Fruit fly (Drosophila melanogaster) whole organism, embryonic: ENCODE results near the gene Muc18B.

Experiments
- Aef1 ChIP-seq: fragments of 200-800 bp; sonication (Bioruptor generic); IDR thresholded peaks from 3 replicates; pipeline ENCODE4 v1.3.6; 2022; ENCODE audit warnings: missing biosample characterization, missing genetic modification characterization
- B-H1 ChIP-seq: fragments of 200-800 bp; sonication (Bioruptor generic); IDR thresholded peaks from 3 replicates; pipeline ENCODE4 v1.3.6; 2022; ENCODE audit warnings: missing biosample characterization, missing genetic modification characterization
- BtbVII ChIP-seq: fragments of 200-800 bp; sonication (Bioruptor generic); optimal IDR thresholded peaks from 3 replicates; lab custom pipeline; 2017; ENCODE audit warnings: missing biosample characterization, mild to moderate bottlenecking, missing genetic modification characterization
- CG11695 ChIP-seq: fragments of 200-800 bp; sonication (Bioruptor generic); IDR thresholded peaks from 3 replicates; pipeline ENCODE4 v1.3.6; 2022; ENCODE audit warnings: missing biosample characterization, missing genetic modification characterization
- CG12236 ChIP-seq: fragments of 200-800 bp; sonication (Bioruptor generic); optimal IDR thresholded peaks from 2 replicates; lab custom pipeline; 2016; ENCODE audit warnings: missing biosample characterization, missing genetic modification characterization
- CG13287 ChIP-seq: fragments of 200-800 bp; sonication (Bioruptor generic); IDR thresholded peaks from 2 replicates; pipeline ENCODE4 v1.3.6; 2022; ENCODE audit warnings: missing biosample characterization, missing genetic modification characterization; ENCODE audit not compliant: partially characterized antibody
- CG15601 ChIP-seq: fragments of 200-800 bp; sonication (Bioruptor generic); optimal IDR thresholded peaks from 3 replicates; lab custom pipeline; 2019; ENCODE audit warnings: missing biosample characterization, mild to moderate bottlenecking, missing genetic modification characterization, moderate library complexity
- CG15696 ChIP-seq: fragments of 200-800 bp; sonication (Bioruptor generic); optimal IDR thresholded peaks from 2 replicates; lab custom pipeline; 2019; ENCODE audit warnings: missing biosample characterization, mild to moderate bottlenecking, missing genetic modification characterization, moderate library complexity
- CG16779 ChIP-seq: fragments of 200-800 bp; sonication (Bioruptor generic); IDR thresholded peaks from 2 replicates; pipeline ENCODE4 v1.3.6; 2022; ENCODE audit warnings: missing biosample characterization, missing genetic modification characterization
- CG17829 ChIP-seq: fragments of 200-800 bp; optimal IDR thresholded peaks from 2 replicates; lab custom pipeline; 2019; ENCODE audit warnings: missing biosample characterization, mild to moderate bottlenecking, missing genetic modification characterization, moderate library complexity
- CG18011 ChIP-seq: fragments of 200-800 bp; sonication (Bioruptor generic); optimal IDR thresholded peaks from 2 replicates; lab custom pipeline; 2017; ENCODE audit warnings: missing biosample characterization, missing genetic modification characterization, mild to moderate bottlenecking, moderate library complexity, missing genotype
- CG18619 ChIP-seq: fragments of 200-800 bp; sonication (Bioruptor generic); optimal IDR thresholded peaks from 3 replicates; lab custom pipeline; 2017; ENCODE audit warnings: missing biosample characterization, mild to moderate bottlenecking, missing genetic modification characterization
- CG18764 ChIP-seq: fragments of 200-800 bp; sonication (Bioruptor generic); optimal IDR thresholded peaks from 3 replicates; lab custom pipeline; 2016; ENCODE audit warnings: missing biosample characterization, missing genetic modification characterization
- CG2875 ChIP-seq: fragments of 200-800 bp; sonication (Bioruptor generic); optimal IDR thresholded peaks from 2 replicates; lab custom pipeline; 2017; ENCODE audit warnings: missing biosample characterization, mild to moderate bottlenecking, missing genetic modification characterization, missing genetic modification reagents
- CG31388 ChIP-seq: fragments of 200-800 bp; sonication (Bioruptor generic); optimal IDR thresholded peaks from 2 replicates; lab custom pipeline; 2016; ENCODE audit warnings: missing biosample characterization, missing genetic modification characterization
- CG3281 ChIP-seq: fragments of 200-800 bp; sonication (Bioruptor generic); optimal IDR thresholded peaks from 3 replicates; lab custom pipeline; 2017; ENCODE audit warnings: missing biosample characterization, mild to moderate bottlenecking, missing genetic modification characterization
- CG3995 ChIP-seq: fragments of 200-800 bp; sonication (Bioruptor generic); optimal IDR thresholded peaks from 3 replicates; lab custom pipeline; 2016; ENCODE audit warnings: missing biosample characterization, missing genetic modification characterization
- CG7271 ChIP-seq: fragments of 200-800 bp; sonication (Bioruptor generic); optimal IDR thresholded peaks from 2 replicates; lab custom pipeline; 2018; ENCODE audit warnings: missing biosample characterization, mild to moderate bottlenecking, missing genetic modification characterization, moderate library complexity
- CoRest ChIP-seq: fragments of 200-800 bp; sonication (Bioruptor generic); optimal IDR thresholded peaks from 3 replicates; lab custom pipeline; 2018; ENCODE audit warnings: missing biosample characterization, mild to moderate bottlenecking, missing genetic modification characterization, moderate library complexity
- CrebB ChIP-seq: fragments of 200-800 bp; sonication (Bioruptor generic); optimal IDR thresholded peaks from 3 replicates; lab custom pipeline; 2018; ENCODE audit warnings: missing biosample characterization, mild to moderate bottlenecking, missing genetic modification characterization
- Dbx ChIP-seq: fragments of 200-800 bp; sonication (Bioruptor generic); IDR thresholded peaks from 3 replicates; pipeline ENCODE4 v1.3.6; 2022; ENCODE audit warnings: missing biosample characterization, missing genetic modification characterization
- Eip74EF ChIP-seq, 2 experiments: fragments of 200-800 bp in 1 of 2; fragments of >200 bp in 1 of 2; sonication (Bioruptor generic) in 1 of 2; optimal IDR thresholded peaks; 2 replicates each; lab custom pipeline; 2017 to 2019; ENCODE audit warnings: missing biosample characterization in 2 of 2, missing genetic modification characterization in 2 of 2, mild to moderate bottlenecking in 1 of 2, moderate library complexity in 1 of 2
- Elba2 ChIP-seq: fragments of 200-800 bp; sonication (Bioruptor generic); optimal IDR thresholded peaks from 3 replicates; lab custom pipeline; 2016; ENCODE audit warnings: missing biosample characterization, missing genetic modification characterization
- HLH54F ChIP-seq: fragments of 200-800 bp; sonication (Bioruptor generic); optimal IDR thresholded peaks from 3 replicates; lab custom pipeline; 2016; ENCODE audit warnings: missing biosample characterization, missing genetic modification characterization
- Hr3 ChIP-seq: fragments of 200-800 bp; sonication (Bioruptor generic); optimal IDR thresholded peaks from 3 replicates; lab custom pipeline; 2016; ENCODE audit warnings: missing biosample characterization, missing genetic modification characterization
- Hr39 ChIP-seq: fragments of >200 bp; optimal IDR thresholded peaks from 2 replicates; lab custom pipeline; 2017
- Hsf ChIP-seq: fragments of 200-800 bp; sonication (Bioruptor generic); optimal IDR thresholded peaks from 3 replicates; lab custom pipeline; 2016; ENCODE audit warnings: missing biosample characterization, missing genetic modification characterization
- Pdp1 ChIP-seq, 2 experiments: fragments of 200-800 bp; sonication (Bioruptor generic); optimal IDR thresholded peaks; 3 replicates each; lab custom pipeline; 2016; ENCODE audit warnings: missing biosample characterization in 2 of 2, missing genetic modification characterization in 2 of 2, mild to moderate bottlenecking in 1 of 2, moderate library complexity in 1 of 2
- TFAM ChIP-seq: fragments of 200-800 bp; sonication (Bioruptor generic); optimal IDR thresholded peaks from 2 replicates; lab custom pipeline; 2017; ENCODE audit warnings: missing biosample characterization, missing genetic modification characterization, inconsistent platforms
- aop ChIP-seq: fragments of 200-800 bp; sonication (Bioruptor generic); IDR thresholded peaks from 2 replicates; pipeline ENCODE4 v1.3.6; 2022; ENCODE audit warnings: missing biosample characterization, missing genetic modification characterization
- bab2 ChIP-seq: fragments of 200-800 bp; sonication (Bioruptor generic); optimal IDR thresholded peaks from 2 replicates; lab custom pipeline; 2016; ENCODE audit warnings: missing biosample characterization, missing genetic modification characterization
- crc ChIP-seq: fragments of 200-800 bp; sonication (Bioruptor generic); optimal IDR thresholded peaks from 2 replicates; lab custom pipeline; 2016; ENCODE audit warnings: missing biosample characterization, missing genetic modification characterization
- croc ChIP-seq: fragments of 200-800 bp; sonication (Bioruptor generic); conservative IDR thresholded peaks from 3 replicates; pipeline ENCODE4 v1.3.6; 2022; ENCODE audit warnings: missing biosample characterization, missing genetic modification characterization
- da ChIP-seq: fragments of 200-800 bp; sonication (Bioruptor generic); optimal IDR thresholded peaks from 2 replicates; lab custom pipeline; 2016; ENCODE audit warnings: missing biosample characterization, missing genetic modification characterization
- disco-r ChIP-seq: fragments of 200-800 bp; sonication (Bioruptor generic); optimal IDR thresholded peaks from 2 replicates; lab custom pipeline; 2016; ENCODE audit warnings: missing biosample characterization, missing genetic modification characterization
- fd64A ChIP-seq: fragments of 200-800 bp; sonication (Bioruptor generic); optimal IDR thresholded peaks from 3 replicates; lab custom pipeline; 2018; ENCODE audit warnings: missing biosample characterization, mild to moderate bottlenecking, missing genetic modification characterization
- fd96Cb ChIP-seq: fragments of 200-800 bp; sonication (Bioruptor generic); optimal IDR thresholded peaks from 2 replicates; lab custom pipeline; 2018; ENCODE audit warnings: missing biosample characterization, mild to moderate bottlenecking, missing genetic modification characterization, moderate library complexity
- gcm2 ChIP-seq: fragments of 200-800 bp; sonication (Bioruptor generic); optimal IDR thresholded peaks from 2 replicates; lab custom pipeline; 2016; ENCODE audit warnings: missing biosample characterization, missing genetic modification characterization
- gfzf ChIP-seq: fragments of 200-800 bp; sonication (Bioruptor generic); optimal IDR thresholded peaks from 2 replicates; lab custom pipeline; 2016; ENCODE audit warnings: missing biosample characterization, mild to moderate bottlenecking, missing genetic modification characterization, moderate library complexity
- gro ChIP-seq: fragments of 200-800 bp; sonication (Bioruptor generic); optimal IDR thresholded peaks from 2 replicates; lab custom pipeline; 2016; ENCODE audit warnings: missing biosample characterization, missing genetic modification characterization
- hkb ChIP-seq, 2 experiments: fragments of 200-800 bp in 1 of 2; fragments of >200 bp in 1 of 2; sonication (Bioruptor generic) in 1 of 2; IDR thresholded peaks in 1 of 2; optimal IDR thresholded peaks in 1 of 2; 2 replicates each; pipeline versions ENCODE4 v1.3.6 to Lab custom; 2017 to 2022; ENCODE audit warnings: missing biosample characterization in 1 of 2, missing genetic modification characterization in 1 of 2
- nerfin-1 ChIP-seq: fragments of 200-800 bp; sonication (Bioruptor generic); optimal IDR thresholded peaks from 3 replicates; lab custom pipeline; 2019; ENCODE audit warnings: missing biosample characterization, mild to moderate bottlenecking, missing genetic modification characterization, moderate library complexity
- pfk ChIP-seq: fragments of 200-800 bp; sonication (Bioruptor generic); optimal IDR thresholded peaks from 2 replicates; lab custom pipeline; 2018; ENCODE audit warnings: missing biosample characterization, mild to moderate bottlenecking, missing genetic modification characterization, moderate library complexity
- row ChIP-seq: fragments of 200-800 bp; sonication (Bioruptor generic); IDR thresholded peaks from 3 replicates; pipeline ENCODE4 v1.3.6; 2022; ENCODE audit warnings: missing biosample characterization, missing genetic modification characterization
- run ChIP-seq: fragments of 200-800 bp; sonication (Bioruptor generic); optimal IDR thresholded peaks from 3 replicates; lab custom pipeline; 2018; ENCODE audit warnings: missing biosample characterization, mild to moderate bottlenecking, missing genetic modification characterization
- sisA ChIP-seq: fragments of 200-800 bp; sonication (Bioruptor generic); IDR thresholded peaks from 2 replicates; pipeline ENCODE4 v1.3.6; 2022; ENCODE audit warnings: missing biosample characterization, missing genetic modification characterization
- tap ChIP-seq: fragments of 200-800 bp; optimal IDR thresholded peaks from 3 replicates; lab custom pipeline; 2019; ENCODE audit warnings: missing biosample characterization, mild to moderate bottlenecking, missing genetic modification characterization, moderate library complexity
- tgo ChIP-seq: fragments of 200-800 bp; sonication (Bioruptor generic); IDR thresholded peaks from 3 replicates; pipeline ENCODE4 v1.3.6; 2022; ENCODE audit warnings: missing biosample characterization, missing genetic modification characterization
- tna ChIP-seq: fragments of 200-800 bp; sonication (Bioruptor generic); IDR thresholded peaks from 2 replicates; pipeline ENCODE4 v1.3.6; 2022; ENCODE audit warnings: missing biosample characterization, missing genetic modification characterization; ENCODE audit not compliant: partially characterized antibody
- wor ChIP-seq: fragments of 200-800 bp; sonication (Bioruptor generic); IDR thresholded peaks from 2 replicates; pipeline ENCODE4 v1.3.6; 2022; ENCODE audit warnings: missing biosample characterization, missing genetic modification characterization

The Muc18B gene

dm6 chrX:19187624-19188085 lies 27.7 kb upstream of the Muc18B start, which contains the start of gene Mec2 (continued):
- TF ChIP-seq CG31388 (no peak), nerfin-1 (no peak), da (GFP tag; lab: Kevin White, UChicago) (no peak), CG15696 (tag; lab: Kevin White, UChicago) (no peak), CG16779 (GFP tag; lab: Robert Waterston, UW) (no peak), tap (tag; lab: Kevin White, UChicago) (no peak), fd64A (GFP tag; lab: Kevin White, UChicago) (no peak), Hr39 (lab: Kevin White, UChicago) (no peak), Hr3 (peak; percentile 51), fd96Cb (tag; lab: Kevin White, UChicago) (peak; percentile 7), tgo (GFP tag; lab: Robert Waterston, UW) (peak; percentile 55), row (GFP tag; lab: Robert Waterston, UW) (peak; percentile 86), bab2 (GFP tag; lab: Kevin White, UChicago) (peak; percentile 33), gfzf (GFP tag; lab: Kevin White, UChicago) (no peak), CG2875 (peak; percentile 43), CG18619 (GFP tag; lab: Kevin White, UChicago) (peak; percentile 30), sisA (GFP tag; lab: Robert Waterston, UW) (peak; percentile 49), Pdp1 (GFP tag; optimal IDR thresholded peaks at IDR 0.05; lab: Kevin White, UChicago) (peak; percentile 36 to 45), tna (no peak), run (no peak), pfk (GFP tag; lab: Kevin White, UChicago) (no peak), CG17829 (tag; lab: Kevin White, UChicago) (peak; percentile 12), Eip74EF (GFP tag; optimal IDR thresholded peaks at IDR 0.05; lab: Kevin White, UChicago) (peak in 1 of 2 experiments; percentile 19), wor (GFP tag; lab: Robert Waterston, UW) (peak; percentile 34; the same call in 1 of the 2 replicates), croc (GFP tag; lab: Robert Waterston, UW) (no peak), TFAM (GFP tag; lab: Kevin White, UChicago) (no peak), CG11695 (0 out of 3 replicates have a peak, but pooled peaks have one; percentile 18), BtbVII (no peak), CG3281 (GFP tag; lab: Kevin White, UChicago) (no peak), B-H1 (GFP tag; lab: Robert Waterston, UW) (no peak), Hsf (peak; percentile 40), Dbx (no peak), CG12236 (peak; percentile 3), CG18764 (GFP tag; lab: Kevin White, UChicago) (no peak), crc (GFP tag; lab: Kevin White, UChicago) (no peak), CrebB (tag; lab: Kevin White, UChicago) (peak; percentile 29), Aef1 (0 out of 3 replicates have a peak, but pooled peaks have one; percentile 32), gro (GFP tag; lab: Kevin White, UChicago) (no peak), CG15601 (tag; lab: Kevin White, UChicago) (no peak), HLH54F (peak; percentile 10), CG18011 (GFP tag; lab: Kevin White, UChicago) (no peak), Elba2 (no peak), CG3995 (GFP tag; lab: Kevin White, UChicago) (no peak), CG13287 (no peak), hkb (optimal IDR thresholded peaks at IDR 0.05; lab: Kevin White, UChicago) (no peak), hkb (GFP tag; IDR thresholded peaks at IDR 0.05; lab: Robert Waterston, UW) (peak; percentile 55), aop (GFP tag; lab: Robert Waterston, UW) (peak; percentile 32; the same call in 1 of the 2 replicates), gcm2 (GFP tag; lab: Kevin White, UChicago) (peak; percentile 5), CoRest (tag; lab: Kevin White, UChicago) (peak; percentile 50), CG7271 (tag; lab: Kevin White, UChicago) (no peak), disco-r (GFP tag; lab: Kevin White, UChicago) (peak; percentile 22)
